Fruit fly (Drosophila melanogaster): ENCODE data around the gene Fuca.

Gene Fuca

DNA sequence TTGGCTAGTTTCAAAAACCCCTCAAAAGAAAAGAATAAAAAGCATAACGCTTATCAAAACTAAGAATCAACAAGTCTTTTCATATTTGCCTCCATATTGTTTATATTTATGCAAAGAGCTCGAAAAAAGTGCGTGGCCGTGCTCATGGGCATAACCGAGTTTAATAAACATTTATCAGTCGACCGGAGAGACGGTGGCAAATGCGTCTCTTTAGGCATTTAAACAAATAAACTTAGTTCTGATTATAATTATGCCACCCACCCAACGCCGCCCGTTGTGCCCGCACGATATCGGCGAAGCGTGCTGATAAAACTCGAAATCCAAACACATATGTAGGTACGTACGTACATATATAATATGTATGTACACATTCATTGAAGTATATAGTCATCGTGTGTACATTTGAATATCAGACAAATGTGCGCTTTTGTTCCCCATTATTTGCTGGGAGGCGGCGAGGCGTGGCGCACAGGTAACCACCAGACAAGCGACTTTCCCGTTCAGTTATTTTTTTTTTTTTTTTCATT, 5.9 kb upstream of the Fuca start (continued):
- TF ChIP-seq eve (GFP tag; optimal IDR thresholded peaks at IDR 0.05) (no peak), Nf-YB (GFP tag; optimal IDR thresholded peaks at IDR 0.05) (no peak), Elba2 (GFP tag; optimal IDR thresholded peaks at IDR 0.05) (no peak), crc (GFP tag; optimal IDR thresholded peaks at IDR 0.05) (no peak), pfk (GFP tag; optimal IDR thresholded peaks at IDR 0.05) (no peak), Meics (GFP tag; optimal IDR thresholded peaks at IDR 0.05) (peak; percentile 42), hkb (optimal IDR thresholded peaks at IDR 0.05) (no peak), hkb (GFP tag; IDR thresholded peaks at IDR 0.05) (0 out of 2 replicates have a peak, but pooled peaks have one; percentile 35), CG10209 (GFP tag; optimal IDR thresholded peaks at IDR 0.05) (peak; percentile 37), CG13894 (tag; optimal IDR thresholded peaks at IDR 0.05) (peak; percentile 46), ERR (GFP tag; optimal IDR thresholded peaks at IDR 0.05) (no peak), her (GFP tag; optimal IDR thresholded peaks at IDR 0.05) (no peak), CG7357 (GFP tag; IDR thresholded peaks at IDR 0.05) (no peak), CG42726 (GFP tag; IDR thresholded peaks at IDR 0.05; ENCODE audit: partially characterized antibody) (no peak), bcd (GFP tag; optimal IDR thresholded peaks at IDR 0.05) (no peak), fd3F (GFP tag; optimal IDR thresholded peaks at IDR 0.05) (peak; percentile 39), stwl (tag; optimal IDR thresholded peaks at IDR 0.05) (no peak), zfh1 (GFP tag; IDR thresholded peaks at IDR 0.05) (0 out of 3 replicates have a peak, but pooled peaks have one; percentile 4), ranshi (GFP tag; IDR thresholded peaks at IDR 0.05) (no peak; the same call in 1 of the 2 replicates), gsb-n (tag; optimal IDR thresholded peaks at IDR 0.05) (no peak), MESR4 (GFP tag; optimal IDR thresholded peaks at IDR 0.05) (no peak), pb (GFP tag; optimal IDR thresholded peaks at IDR 0.05) (no peak), Blimp-1 (GFP tag; optimal IDR thresholded peaks at IDR 0.05) (peak; percentile 22), Dip2 (GFP tag; IDR thresholded peaks at IDR 0.05) (no peak), CG6254 (GFP tag; optimal IDR thresholded peaks at IDR 0.05) (no peak), CG7839 (tag; optimal IDR thresholded peaks at IDR 0.05) (no peak), fd64A (GFP tag; optimal IDR thresholded peaks at IDR 0.05) (no peak), Usf (GFP tag; optimal IDR thresholded peaks at IDR 0.05) (no peak), salm (tag; optimal IDR thresholded peaks at IDR 0.05) (no peak), CG4617 (GFP tag; optimal IDR thresholded peaks at IDR 0.05; ENCODE audit: borderline replicate concordance) (no peak), mirr (GFP tag; optimal IDR thresholded peaks at IDR 0.05) (peak; percentile 94), dmrt11E (tag; optimal IDR thresholded peaks at IDR 0.05) (no peak), CG6854 (GFP tag; optimal IDR thresholded peaks at IDR 0.05) (no peak), Mes4 (GFP tag; optimal IDR thresholded peaks at IDR 0.05) (no peak), MTF-1 (GFP tag; optimal IDR thresholded peaks at IDR 0.05; ENCODE audit: borderline replicate concordance) (peak; percentile 17), fd96Cb (tag; optimal IDR thresholded peaks at IDR 0.05) (no peak), sqz (GFP tag; optimal IDR thresholded peaks at IDR 0.05) (no peak), CG11456 (GFP tag; IDR thresholded peaks at IDR 0.05) (no peak), ap (GFP tag; IDR thresholded peaks at IDR 0.05) (no peak), CG8089 (GFP tag; optimal IDR thresholded peaks at IDR 0.05) (no peak), CG15011 (GFP tag; optimal IDR thresholded peaks at IDR 0.05) (peak; percentile 25), oc (tag; optimal IDR thresholded peaks at IDR 0.05) (no peak), CG2678 (tag; optimal IDR thresholded peaks at IDR 0.05) (peak; percentile 65), Taf1 (GFP tag; IDR thresholded peaks at IDR 0.05) (no peak), dmrt99B (tag; optimal IDR thresholded peaks at IDR 0.05) (no peak), CG3847 (GFP tag; IDR thresholded peaks at IDR 0.05) (no peak), Myb (GFP tag; optimal IDR thresholded peaks at IDR 0.05) (peak; percentile 2), CG12659 (GFP tag; optimal IDR thresholded peaks at IDR 0.05) (no peak), CG13624 (GFP tag; optimal IDR thresholded peaks at IDR 0.05) (peak; percentile 15), chn (GFP tag; optimal IDR thresholded peaks at IDR 0.05) (no peak), CG1603 (tag; optimal IDR thresholded peaks at IDR 0.05) (no peak)
